Fruit fly (Drosophila melanogaster) whole organism, embryonic: ENCODE results near the gene CG6972.

ENCODE experiments used
- B-H1 ChIP-seq: fragments of 200-800 bp; sonication (Bioruptor generic); IDR thresholded peaks from 3 replicates; pipeline ENCODE4 v1.3.6; 2022; ENCODE audit warnings: missing biosample characterization, missing genetic modification characterization
- CG10543 ChIP-seq: fragments of 200-800 bp; sonication (Bioruptor generic); optimal IDR thresholded peaks from 3 replicates; lab custom pipeline; 2017; ENCODE audit warnings: missing biosample characterization, mild to moderate bottlenecking, missing genetic modification characterization, moderate library complexity
- CG12071 ChIP-seq: fragments of 200-800 bp; sonication (Bioruptor generic); optimal IDR thresholded peaks from 3 replicates; lab custom pipeline; 2018; ENCODE audit warnings: missing biosample characterization, mild to moderate bottlenecking, missing genetic modification characterization
- CG1233 ChIP-seq: fragments of 200-800 bp; sonication (Bioruptor generic); optimal IDR thresholded peaks from 4 replicates; lab custom pipeline; 2018; ENCODE audit warnings: missing biosample characterization, mild to moderate bottlenecking, missing genetic modification characterization
- CG13296 ChIP-seq: fragments of 200-800 bp; sonication (Bioruptor generic); optimal IDR thresholded peaks from 3 replicates; lab custom pipeline; 2018; ENCODE audit warnings: missing biosample characterization, mild to moderate bottlenecking, missing genetic modification characterization
- CG1602 ChIP-seq: fragments of 200-800 bp; sonication (Bioruptor generic); optimal IDR thresholded peaks from 3 replicates; lab custom pipeline; 2016; ENCODE audit warnings: missing biosample characterization, missing genetic modification characterization
- CG16779 ChIP-seq: fragments of 200-800 bp; sonication (Bioruptor generic); IDR thresholded peaks from 2 replicates; pipeline ENCODE4 v1.3.6; 2022; ENCODE audit warnings: missing biosample characterization, missing genetic modification characterization
- CG17829 ChIP-seq: fragments of 200-800 bp; optimal IDR thresholded peaks from 2 replicates; lab custom pipeline; 2019; ENCODE audit warnings: missing biosample characterization, mild to moderate bottlenecking, missing genetic modification characterization, moderate library complexity
- CG18764 ChIP-seq: fragments of 200-800 bp; sonication (Bioruptor generic); optimal IDR thresholded peaks from 3 replicates; lab custom pipeline; 2016; ENCODE audit warnings: missing biosample characterization, missing genetic modification characterization
- CG2199 ChIP-seq: fragments of 200-800 bp; sonication (Bioruptor generic); IDR thresholded peaks from 3 replicates; pipeline ENCODE4 v1.3.6; 2022; ENCODE audit warnings: missing biosample characterization, missing genetic modification characterization
- CG2678 ChIP-seq: fragments of 200-800 bp; sonication (Bioruptor generic); optimal IDR thresholded peaks from 3 replicates; lab custom pipeline; 2019; ENCODE audit warnings: missing biosample characterization, mild to moderate bottlenecking, missing genetic modification characterization, moderate library complexity
- CG5180 ChIP-seq: fragments of 200-800 bp; sonication (Bioruptor generic); optimal IDR thresholded peaks from 3 replicates; lab custom pipeline; 2017; ENCODE audit warnings: missing biosample characterization, missing genetic modification characterization, mild to moderate bottlenecking, moderate library complexity, missing genetic modification reagents
- CG6683 ChIP-seq: fragments of 200-800 bp; sonication (Bioruptor generic); optimal IDR thresholded peaks from 2 replicates; lab custom pipeline; 2017; ENCODE audit warnings: missing biosample characterization, mild to moderate bottlenecking, missing genetic modification characterization, missing genetic modification reagents
- CG7372 ChIP-seq: fragments of 200-800 bp; sonication (Bioruptor generic); IDR thresholded peaks from 2 replicates; pipeline ENCODE4 v1.3.6; 2022; ENCODE audit warnings: missing biosample characterization, missing genetic modification characterization
- Dek ChIP-seq: fragments of 200-800 bp; sonication (Bioruptor generic); optimal IDR thresholded peaks from 3 replicates; lab custom pipeline; 2019; ENCODE audit warnings: missing biosample characterization, mild to moderate bottlenecking, missing genetic modification characterization, moderate library complexity
- ERR ChIP-seq: fragments of 200-800 bp; sonication (Bioruptor generic); optimal IDR thresholded peaks from 2 replicates; lab custom pipeline; 2016; ENCODE audit warnings: missing biosample characterization, missing genetic modification characterization
- Lhr ChIP-seq: fragments of 200-800 bp; sonication (Bioruptor generic); optimal IDR thresholded peaks from 3 replicates; lab custom pipeline; 2017; ENCODE audit warnings: mild to moderate bottlenecking, missing biosample characterization, missing genetic modification reagents, missing genetic modification characterization
- Lim3 ChIP-seq: fragments of 200-800 bp; sonication (Bioruptor generic); IDR thresholded peaks from 2 replicates; pipeline ENCODE4 v1.3.6; 2022; ENCODE audit warnings: missing biosample characterization, missing genetic modification characterization
- MTF-1 ChIP-seq: fragments of 200-800 bp; sonication (Bioruptor generic); optimal IDR thresholded peaks from 2 replicates; lab custom pipeline; 2018; ENCODE audit warnings: missing biosample characterization, mild to moderate bottlenecking, missing genetic modification characterization, borderline replicate concordance
- Meics ChIP-seq: fragments of 200-800 bp; sonication (Bioruptor generic); optimal IDR thresholded peaks from 2 replicates; lab custom pipeline; 2017; ENCODE audit warnings: missing biosample characterization, mild to moderate bottlenecking, missing genetic modification characterization
- Mrtf ChIP-seq: fragments of 200-800 bp; sonication (Bioruptor generic); IDR thresholded peaks from 3 replicates; pipeline ENCODE4 v1.3.6; 2022; ENCODE audit warnings: missing biosample characterization, missing genetic modification characterization
- PHDP ChIP-seq: fragments of 200-800 bp; sonication (Bioruptor generic); optimal IDR thresholded peaks from 3 replicates; lab custom pipeline; 2018; ENCODE audit warnings: missing biosample characterization, mild to moderate bottlenecking, missing genetic modification characterization, moderate library complexity
- Pdp1 ChIP-seq, 2 experiments: fragments of 200-800 bp; sonication (Bioruptor generic); optimal IDR thresholded peaks; 3 replicates each; lab custom pipeline; 2016; ENCODE audit warnings: missing biosample characterization in 2 of 2, missing genetic modification characterization in 2 of 2, mild to moderate bottlenecking in 1 of 2, moderate library complexity in 1 of 2
- Ravus ChIP-seq: fragments of 200-800 bp; sonication (Bioruptor generic); IDR thresholded peaks from 2 replicates; pipeline ENCODE4 v1.3.6; 2022; ENCODE audit warnings: missing biosample characterization, missing genetic modification characterization
- Rfx ChIP-seq: fragments of 200-800 bp; sonication (Bioruptor generic); IDR thresholded peaks from 2 replicates; pipeline ENCODE4 v1.3.6; 2022; ENCODE audit warnings: missing biosample characterization, missing genetic modification characterization
- Trl ChIP-seq, 3 experiments: fragments of >200 bp in 2 of 3; fragments of 200-800 bp in 1 of 3; sonication (Bioruptor generic) in 1 of 3; optimal IDR thresholded peaks; 2 replicates in 1 of 3; 3 replicates in 2 of 3; lab custom pipeline; 2016 to 2017; ENCODE audit warnings: missing biosample characterization in 1 of 3, missing genetic modification characterization in 1 of 3
- abd-A ChIP-seq: fragments of 200-800 bp; sonication (Bioruptor generic); optimal IDR thresholded peaks from 3 replicates; lab custom pipeline; 2019; ENCODE audit warnings: missing biosample characterization, mild to moderate bottlenecking, missing genetic modification characterization, moderate library complexity
- az2 ChIP-seq: fragments of 200-800 bp; sonication (Bioruptor generic); optimal IDR thresholded peaks from 3 replicates; lab custom pipeline; 2016; ENCODE audit warnings: missing biosample characterization, missing genetic modification characterization
- cg ChIP-seq: fragments of 200-800 bp; sonication (Bioruptor generic); optimal IDR thresholded peaks from 3 replicates; lab custom pipeline; 2019; ENCODE audit warnings: missing biosample characterization, mild to moderate bottlenecking, missing genetic modification characterization, moderate library complexity
- chinmo ChIP-seq: fragments of 200-800 bp; sonication (Bioruptor generic); IDR thresholded peaks from 4 replicates; pipeline ENCODE4 v1.3.6; 2022; ENCODE audit warnings: missing biosample characterization, missing genetic modification characterization; ENCODE audit not compliant: partially characterized antibody
- chn ChIP-seq: fragments of 200-800 bp; sonication (Bioruptor generic); optimal IDR thresholded peaks from 2 replicates; lab custom pipeline; 2016; ENCODE audit warnings: missing biosample characterization, missing genetic modification characterization
- ci ChIP-seq: fragments of 200-800 bp; sonication (Bioruptor generic); IDR thresholded peaks from 3 replicates; pipeline ENCODE4 v1.3.6; 2022; ENCODE audit warnings: missing biosample characterization, missing genetic modification characterization
- croc ChIP-seq: fragments of 200-800 bp; sonication (Bioruptor generic); conservative IDR thresholded peaks from 3 replicates; pipeline ENCODE4 v1.3.6; 2022; ENCODE audit warnings: missing biosample characterization, missing genetic modification characterization
- esg ChIP-seq: fragments of 200-800 bp; sonication (Bioruptor generic); conservative IDR thresholded peaks from 2 replicates; pipeline ENCODE4 v1.3.6; 2022; ENCODE audit warnings: missing biosample characterization, missing genetic modification characterization
- eyg ChIP-seq: fragments of 200-800 bp; sonication (Bioruptor generic); optimal IDR thresholded peaks from 3 replicates; lab custom pipeline; 2016; ENCODE audit warnings: missing biosample characterization, missing genetic modification characterization
- gfzf ChIP-seq: fragments of 200-800 bp; sonication (Bioruptor generic); optimal IDR thresholded peaks from 2 replicates; lab custom pipeline; 2016; ENCODE audit warnings: missing biosample characterization, mild to moderate bottlenecking, missing genetic modification characterization, moderate library complexity
- gsb-n ChIP-seq: fragments of 200-800 bp; sonication (Bioruptor generic); optimal IDR thresholded peaks from 3 replicates; lab custom pipeline; 2018; ENCODE audit warnings: missing biosample characterization, mild to moderate bottlenecking, missing genetic modification characterization
- kni ChIP-seq: fragments of 200-800 bp; sonication (Bioruptor generic); optimal IDR thresholded peaks from 3 replicates; lab custom pipeline; 2017; ENCODE audit warnings: mild to moderate bottlenecking, missing biosample characterization, missing genetic modification reagents, missing genetic modification characterization
- pb ChIP-seq: fragments of 200-800 bp; sonication (Bioruptor generic); optimal IDR thresholded peaks from 3 replicates; lab custom pipeline; 2016; ENCODE audit warnings: missing biosample characterization, missing genetic modification characterization
- pita ChIP-seq: fragments of 200-800 bp; sonication (Bioruptor generic); optimal IDR thresholded peaks from 2 replicates; lab custom pipeline; 2017; ENCODE audit warnings: missing biosample characterization, mild to moderate bottlenecking, missing genetic modification characterization
- pnt ChIP-seq: fragments of 200-800 bp; sonication (Bioruptor generic); optimal IDR thresholded peaks from 3 replicates; lab custom pipeline; 2016; ENCODE audit warnings: missing biosample characterization, missing genetic modification characterization
- sd ChIP-seq: fragments of 200-800 bp; sonication (Bioruptor generic); optimal IDR thresholded peaks from 3 replicates; lab custom pipeline; 2018; ENCODE audit warnings: missing biosample characterization, mild to moderate bottlenecking, missing genetic modification characterization, moderate library complexity
- sens ChIP-seq: fragments of 200-800 bp; sonication (Bioruptor generic); peaks from one replicate; lab custom pipeline; 2016; ENCODE audit warnings: missing biosample characterization, missing genetic modification characterization
- sima ChIP-seq: fragments of 200-800 bp; sonication (Bioruptor generic); optimal IDR thresholded peaks from 2 replicates; lab custom pipeline; 2016; ENCODE audit warnings: missing biosample characterization, missing genetic modification characterization
- ttk ChIP-seq: fragments of 200-800 bp; sonication (Bioruptor generic); IDR thresholded peaks from 2 replicates; pipeline ENCODE4 v2.1.2; 2022; ENCODE audit warnings: missing biosample characterization, missing genetic modification characterization
- usp ChIP-seq: fragments of >200 bp; optimal IDR thresholded peaks from 2 replicates; lab custom pipeline; 2017; ENCODE audit warnings: missing biosample characterization, missing genetic modification characterization
- wdn ChIP-seq: fragments of 200-800 bp; sonication (Bioruptor generic); IDR thresholded peaks from 2 replicates; pipeline ENCODE4 v1.3.6; 2022; ENCODE audit warnings: missing biosample characterization, missing genetic modification characterization
- zen2 ChIP-seq: fragments of 200-800 bp; sonication (Bioruptor generic); IDR thresholded peaks from 3 replicates; pipeline ENCODE4 v1.3.6; 2022; ENCODE audit warnings: missing biosample characterization, missing genetic modification characterization; ENCODE audit not compliant: partially characterized antibody

The CG6972 gene

DNA sequence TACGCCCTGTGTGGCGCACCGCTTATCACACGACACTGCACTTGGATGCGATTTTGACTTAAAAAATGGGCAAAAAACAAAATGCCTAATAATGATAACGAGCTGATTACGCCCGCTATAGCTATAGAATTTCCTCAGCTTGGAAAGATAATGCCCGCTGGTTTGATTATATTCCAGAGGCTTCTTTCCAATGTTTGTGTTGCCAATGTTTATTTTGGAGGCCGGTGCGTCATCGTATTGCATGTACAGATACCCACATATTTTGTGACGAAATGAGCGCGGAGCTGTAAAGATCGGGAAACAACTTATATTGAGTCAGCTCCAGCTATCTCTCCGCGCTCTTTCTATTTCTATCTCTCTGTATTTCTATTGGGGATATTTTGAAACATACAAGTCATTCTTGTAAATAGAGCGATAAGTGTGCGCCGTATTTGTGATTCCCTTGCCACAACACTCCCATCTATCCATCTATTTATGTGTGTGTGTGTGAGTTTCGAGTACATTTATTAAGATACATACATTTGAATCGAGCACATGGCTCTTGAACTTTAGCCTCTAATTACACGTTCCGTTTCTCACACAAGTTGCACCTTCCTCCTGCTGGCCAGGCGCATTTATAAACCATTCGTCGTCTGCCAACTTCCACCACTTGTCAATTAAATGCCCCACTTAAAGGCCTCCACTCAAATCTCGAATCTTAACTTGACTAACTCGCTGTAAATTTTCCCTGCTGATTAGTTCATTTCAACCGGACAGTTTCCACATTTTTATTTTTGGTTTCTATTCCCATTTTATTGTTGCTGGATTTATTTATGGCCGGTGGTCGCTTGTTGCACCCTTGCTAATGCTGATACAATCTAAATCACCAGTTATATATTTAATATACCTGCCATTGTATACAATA lies 17.5 kb upstream of the CG6972 start (continued):
- TF ChIP-seq kni (GFP tag; lab: Kevin White, UChicago) (peak; percentile 29), Pdp1 (GFP tag; optimal IDR thresholded peaks at IDR 0.05; lab: Kevin White, UChicago) (peak in 1 of 2 experiments; percentile 63), Mrtf (no peak), CG18764 (GFP tag; lab: Kevin White, UChicago) (no peak), CG2678 (tag; lab: Kevin White, UChicago) (peak; percentile 16), CG12071 (GFP tag; lab: Kevin White, UChicago) (peak; percentile 28), Dek (tag; lab: Kevin White, UChicago) (no peak), MTF-1 (GFP tag; lab: Kevin White, UChicago) (peak; percentile 27), wdn (GFP tag; lab: Robert Waterston, UW) (no peak), CG1602 (GFP tag; lab: Kevin White, UChicago) (no peak), B-H1 (GFP tag; lab: Robert Waterston, UW) (no peak), chn (GFP tag; lab: Kevin White, UChicago) (no peak), croc (GFP tag; lab: Robert Waterston, UW) (no peak), ERR (GFP tag; lab: Kevin White, UChicago) (no peak), sens (peak; percentile 49), CG6683 (GFP tag; lab: Kevin White, UChicago) (no peak), Ravus (GFP tag; lab: Robert Waterston, UW) (no peak), Rfx (GFP tag; lab: Robert Waterston, UW) (no peak), esg (GFP tag; lab: Robert Waterston, UW) (no peak), gsb-n (tag; lab: Kevin White, UChicago) (no peak), CG2199 (0 out of 3 replicates have a peak, but pooled peaks have one; percentile 63), pnt (GFP tag; lab: Kevin White, UChicago) (no peak), chinmo (GFP tag; lab: Robert Waterston, UW) (0 out of 4 replicates have a peak, but pooled peaks have one; percentile 44), PHDP (peak; percentile 4), CG13296 (peak; percentile 32), CG7372 (0 out of 2 replicates have a peak, but pooled peaks have one; percentile 31), ci (GFP tag; lab: Robert Waterston, UW) (no peak), CG10543 (GFP tag; lab: Kevin White, UChicago) (peak; percentile 30), zen2 (GFP tag; lab: Robert Waterston, UW) (no peak), sd (tag; lab: Kevin White, UChicago) (peak; percentile 20), usp (GFP tag; lab: Kevin White, UChicago) (no peak), Lim3 (no peak), Trl (optimal IDR thresholded peaks at IDR 0.05; lab: Kevin White, UChicago) (peak in 1 of 2 experiments; percentile 35), Trl (GFP tag; optimal IDR thresholded peaks at IDR 0.05; lab: Kevin White, UChicago) (no peak), Lhr (GFP tag; lab: Kevin White, UChicago) (no peak), eyg (GFP tag; lab: Kevin White, UChicago) (peak; percentile 13), CG5180 (GFP tag; lab: Kevin White, UChicago) (no peak), CG16779 (GFP tag; lab: Robert Waterston, UW) (no peak), az2 (GFP tag; lab: Kevin White, UChicago) (no peak), abd-A (no peak), CG17829 (tag; lab: Kevin White, UChicago) (no peak), pb (GFP tag; lab: Kevin White, UChicago) (no peak), cg (GFP tag; lab: Kevin White, UChicago) (peak; percentile 45), sima (no peak), ttk (no peak), gfzf (GFP tag; lab: Kevin White, UChicago) (no peak), CG1233 (no peak), pita (GFP tag; lab: Kevin White, UChicago) (no peak), Meics (GFP tag; lab: Kevin White, UChicago) (peak; percentile 19)
